Worm (Caenorhabditis elegans): ENCODE data around the gene F59B1.10.
"Not testable (repeated sequence)": the region's sequence is repeated elsewhere in the genome, so short reads cannot be mapped to it uniquely, and the experiment has no call there.

Gene F59B1.10

DNA sequence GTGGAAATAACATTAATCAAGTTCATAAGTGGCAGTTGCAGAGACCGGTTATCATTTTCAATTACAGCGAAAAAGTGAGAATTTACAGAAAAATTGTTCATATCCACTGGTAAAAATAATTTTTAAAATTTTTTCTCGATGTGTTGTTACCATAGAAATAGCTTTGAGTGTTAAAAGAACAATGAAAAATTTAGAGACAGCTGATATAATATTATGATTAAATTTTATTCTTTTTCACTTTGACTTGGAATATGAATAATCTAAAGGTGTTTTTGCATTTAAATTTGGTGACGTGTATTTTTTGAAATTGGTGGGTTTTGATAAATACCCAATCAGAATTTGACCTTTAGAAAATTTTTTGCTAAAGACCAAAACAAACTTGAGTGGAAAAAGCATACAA, 16.2 kb downstream of the F59B1.10 start, which contains the start of gene F59B1.6:
F59B1.6 (minus strand) TSS at position 101 of the 400 bp plus-strand sequence.
- TF ChIP-seq nfyb-1 (GFP tag; IDR thresholded peaks at IDR 0.05) (no peak), zim-3 (tag; optimal IDR thresholded peaks at IDR 0.05) (no peak), somi-1 (GFP tag; optimal IDR thresholded peaks at IDR 0.05) (no peak), rcor-1 (GFP tag; IDR thresholded peaks at IDR 0.05) (no peak), ztf-22 (GFP tag; optimal IDR thresholded peaks at IDR 0.05) (no peak), akir-1 (GFP tag; optimal IDR thresholded peaks at IDR 0.05) (no peak), let-526 (GFP tag; IDR thresholded peaks at IDR 0.05) (no peak), dpff-1 (tag; optimal IDR thresholded peaks at IDR 0.05) (no peak), hlh-26 (GFP tag; conservative IDR thresholded peaks at IDR 0.05) (no peak), D2030.7 (GFP tag; IDR thresholded peaks at IDR 0.05) (no peak), dox-1 (GFP tag; IDR thresholded peaks at IDR 0.05) (no peak)

ce11 chrV:3626944-3627343, 20.8 kb downstream of the F59B1.10 start, which contains the start of gene F59B1.4:
Gene F59B1.4, minus strand, starts transcription at chrV:3627044.
- no peak for TF ChIP-seq lin-54 (GFP tag; optimal IDR thresholded peaks at IDR 0.05)
- TF ChIP-seq ztf-18 (tag; optimal IDR thresholded peaks at IDR 0.05): no peak
- TF ChIP-seq mes-4 (tag; optimal IDR thresholded peaks at IDR 0.05): no peak
- no peak for TF ChIP-seq chd-7 (tag; optimal IDR thresholded peaks at IDR 0.05)
- no peak for TF ChIP-seq hsf-1 (GFP tag; IDR thresholded peaks at IDR 0.05)
- TF ChIP-seq K11D2.4 (GFP tag; IDR thresholded peaks at IDR 0.05): no peak
- TF ChIP-seq Y67H2A.10 (GFP tag; conservative IDR thresholded peaks at IDR 0.05): no peak
- no peak for TF ChIP-seq ceh-79 (tag; optimal IDR thresholded peaks at IDR 0.05)
- TF ChIP-seq F52B5.7 (tag; optimal IDR thresholded peaks at IDR 0.05): no peak

ce11 chrV:3620608-3621007, 27.2 kb downstream of the F59B1.10 start, which contains the start of gene srx-93:
Gene srx-93, minus strand, starts transcription at chrV:3620708.
- not testable (repeated sequence) for TF ChIP-seq D2030.7 (GFP tag; IDR thresholded peaks at IDR 0.05); tlf-1 (GFP tag; optimal IDR thresholded peaks at IDR 0.05); ceh-91 (GFP tag; IDR thresholded peaks at IDR 0.05)

ce11 chrV:3616844-3617243, 30.9 kb downstream of the F59B1.10 start:
- TF ChIP-seq tbx-9 (tag; optimal IDR thresholded peaks at IDR 0.05; ENCODE audit: borderline replicate concordance) (no peak), ztf-28 (GFP tag; IDR thresholded peaks at IDR 0.05) (no peak), ceh-79 (tag; optimal IDR thresholded peaks at IDR 0.05) (no peak), F37B4.10 (GFP tag; IDR thresholded peaks at IDR 0.05) (no peak), ets-4 (GFP tag; optimal IDR thresholded peaks at IDR 0.05) (no peak), let-526 (GFP tag; IDR thresholded peaks at IDR 0.05) (no peak), let-607 (tag; optimal IDR thresholded peaks at IDR 0.05) (no peak), K12H6.12 (tag; optimal IDR thresholded peaks at IDR 0.05) (no peak), unc-130 (GFP tag; optimal IDR thresholded peaks at IDR 0.05) (no peak), cebp-2 (GFP tag; IDR thresholded peaks at IDR 0.05) (no peak), ccch-3 (GFP tag; optimal IDR thresholded peaks at IDR 0.05) (no peak), lin-40 (tag; optimal IDR thresholded peaks at IDR 0.05) (no peak), aptf-2 (GFP tag; conservative IDR thresholded peaks at IDR 0.05) (no peak), bed-1 (GFP tag; IDR thresholded peaks at IDR 0.05) (no peak), snpc-1.1 (tag; optimal IDR thresholded peaks at IDR 0.05; ENCODE audit: insufficient read depth) (no peak)
